Fruit fly (Drosophila melanogaster): Measurements from ENCODE around the gene twit.
A peak's percentile ranks its signal among the peaks of the same experiment; 100 is the strongest.

Gene twit

DNA sequence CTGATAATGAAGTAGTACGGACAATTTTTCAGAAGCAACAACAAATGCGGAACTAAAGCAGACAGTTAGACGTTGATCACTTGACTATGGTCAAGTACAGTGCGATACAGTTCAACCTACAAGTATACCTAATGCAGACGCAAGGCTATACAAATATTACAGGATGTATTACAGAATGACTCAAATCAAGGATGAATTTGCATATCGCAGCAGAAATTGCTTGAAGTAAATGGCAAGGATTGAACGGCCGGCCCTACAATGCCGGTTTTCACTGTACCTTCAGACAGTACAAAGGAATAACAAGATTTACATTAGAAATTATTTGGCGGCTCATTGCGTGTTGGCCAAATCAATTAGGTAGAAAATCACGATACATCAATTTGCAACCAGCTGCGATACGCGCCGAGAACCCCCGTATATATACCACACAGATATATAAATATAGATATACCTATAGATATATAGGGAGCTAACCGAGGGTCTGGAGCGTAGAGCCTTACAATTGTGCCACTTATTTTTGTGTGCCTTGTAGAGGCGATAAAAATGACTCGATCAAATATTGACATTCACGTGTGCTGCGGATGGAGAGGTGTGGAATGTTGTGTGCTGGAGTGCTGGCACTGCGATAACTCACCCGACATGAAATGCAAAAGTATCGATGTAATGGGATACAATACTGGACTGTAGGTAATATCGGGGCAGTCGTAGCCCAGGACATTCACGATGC, 29.1 kb downstream of the twit start (continued):
- TF ChIP-seq zfh2 (GFP tag; optimal IDR thresholded peaks at IDR 0.05) = peak; percentile 61
- TF ChIP-seq CG14965 (GFP tag; optimal IDR thresholded peaks at IDR 0.05; ENCODE audit: borderline replicate concordance) = no peak
- TF ChIP-seq CG5953 (GFP tag; IDR thresholded peaks at IDR 0.05) = 0 out of 2 replicates have a peak, but pooled peaks have one; percentile 27
- peak; percentile 14 for TF ChIP-seq Atf-2 (GFP tag; optimal IDR thresholded peaks at IDR 0.05)
- TF ChIP-seq h (optimal IDR thresholded peaks at IDR 0.05) = no peak
- no peak for TF ChIP-seq abd-A (tag; optimal IDR thresholded peaks at IDR 0.05)
- peak; percentile 23 for TF ChIP-seq CG9609 (GFP tag; optimal IDR thresholded peaks at IDR 0.05)
- peak; percentile 25 for TF ChIP-seq CG10431 (GFP tag; optimal IDR thresholded peaks at IDR 0.05)
- TF ChIP-seq inv (GFP tag; IDR thresholded peaks at IDR 0.05; ENCODE audit: partially characterized antibody) = no peak
- TF ChIP-seq p53 (GFP tag; optimal IDR thresholded peaks at IDR 0.05) = no peak
- no peak for TF ChIP-seq tx (GFP tag; optimal IDR thresholded peaks at IDR 0.05)
- TF ChIP-seq rib (GFP tag; IDR thresholded peaks at IDR 0.05) = peak; percentile 74
- no peak for TF ChIP-seq CG4617 (GFP tag; optimal IDR thresholded peaks at IDR 0.05; ENCODE audit: borderline replicate concordance)
- no peak for TF ChIP-seq CG12391 (tag; optimal IDR thresholded peaks at IDR 0.05)
- TF ChIP-seq Opbp (GFP tag; IDR thresholded peaks at IDR 0.05; ENCODE audit: partially characterized antibody) = no peak
- TF ChIP-seq CG5245 (GFP tag; optimal IDR thresholded peaks at IDR 0.05) = no peak
- TF ChIP-seq nau (GFP tag; optimal IDR thresholded peaks at IDR 0.05) = no peak
- TF ChIP-seq D (optimal IDR thresholded peaks at IDR 0.05) = no peak
- TF ChIP-seq D (GFP tag; optimal IDR thresholded peaks at IDR 0.05) = no peak
- peak; percentile 84 for TF ChIP-seq CG18599 (GFP tag; optimal IDR thresholded peaks at IDR 0.05)
- TF ChIP-seq gce (GFP tag; IDR thresholded peaks at IDR 0.05) = no peak
- TF ChIP-seq CTCF (GFP tag; optimal IDR thresholded peaks at IDR 0.05) = no peak
- peak; percentile 64 to 72 for TF ChIP-seq Pdp1 (GFP tag; optimal IDR thresholded peaks at IDR 0.05)
- TF ChIP-seq CG13296 (GFP tag; optimal IDR thresholded peaks at IDR 0.05) = peak; percentile 35
- TF ChIP-seq CG14667 (GFP tag; IDR thresholded peaks at IDR 0.05) = no peak
- peak; percentile 46; the same call in 2 of the 3 replicates for TF ChIP-seq CG17361 (GFP tag; IDR thresholded peaks at IDR 0.05)
- TF ChIP-seq Dad (GFP tag; optimal IDR thresholded peaks at IDR 0.05) = peak; percentile 17
- peak; percentile 14 for TF ChIP-seq Hand (GFP tag; optimal IDR thresholded peaks at IDR 0.05)
- TF ChIP-seq CG17568 (GFP tag; optimal IDR thresholded peaks at IDR 0.05) = no peak
- TF ChIP-seq CG10267 (tag; optimal IDR thresholded peaks at IDR 0.05) = no peak
- TF ChIP-seq CG2712 (tag; optimal IDR thresholded peaks at IDR 0.05) = peak; percentile 33
- TF ChIP-seq CG31441 (GFP tag; IDR thresholded peaks at IDR 0.05) = peak; percentile 40; the same call in 1 of the 2 replicates
- TF ChIP-seq C15 (GFP tag; IDR thresholded peaks at IDR 0.05) = 0 out of 3 replicates have a peak, but pooled peaks have one; percentile 67
- peak; percentile 53 for TF ChIP-seq bab2 (GFP tag; optimal IDR thresholded peaks at IDR 0.05)
- no peak for TF ChIP-seq CG33557 (GFP tag; optimal IDR thresholded peaks at IDR 0.05)
- TF ChIP-seq lola (GFP tag; optimal IDR thresholded peaks at IDR 0.05) = no peak
- TF ChIP-seq CG7556 (GFP tag; optimal IDR thresholded peaks at IDR 0.05) = peak; percentile 60
- TF ChIP-seq CG31365 (tag; optimal IDR thresholded peaks at IDR 0.05) = no peak
- TF ChIP-seq CG18619 (GFP tag; optimal IDR thresholded peaks at IDR 0.05) = peak; percentile 40
- no peak for TF ChIP-seq CG4328 (GFP tag; optimal IDR thresholded peaks at IDR 0.05)
- TF ChIP-seq row (GFP tag; IDR thresholded peaks at IDR 0.05) = peak; percentile 77; the same call in 2 of the 3 replicates
- no peak; the same call in 2 of the 3 replicates for TF ChIP-seq CG11456 (GFP tag; IDR thresholded peaks at IDR 0.05)
- peak; percentile 65 for TF ChIP-seq CG3281 (GFP tag; optimal IDR thresholded peaks at IDR 0.05)
- no peak for TF ChIP-seq amos (GFP tag; IDR thresholded peaks at IDR 0.05; ENCODE audit: partially characterized antibody)
- TF ChIP-seq CG8388 (GFP tag; optimal IDR thresholded peaks at IDR 0.05) = peak; percentile 18
- peak; percentile 44; the same call in 1 of the 3 replicates for TF ChIP-seq CG11695 (GFP tag; IDR thresholded peaks at IDR 0.05)
- TF ChIP-seq chif (GFP tag; optimal IDR thresholded peaks at IDR 0.05) = no peak
- TF ChIP-seq Side (GFP tag; optimal IDR thresholded peaks at IDR 0.05) = no peak
- TF ChIP-seq dysf (GFP tag; IDR thresholded peaks at IDR 0.05) = peak; percentile 71
- TF ChIP-seq fd96Cb (tag; optimal IDR thresholded peaks at IDR 0.05) = peak; percentile 14

All from whole organism, embryonic.